Worm (Caenorhabditis elegans): ENCODE measurements around the gene K09C4.9.

DNA sequence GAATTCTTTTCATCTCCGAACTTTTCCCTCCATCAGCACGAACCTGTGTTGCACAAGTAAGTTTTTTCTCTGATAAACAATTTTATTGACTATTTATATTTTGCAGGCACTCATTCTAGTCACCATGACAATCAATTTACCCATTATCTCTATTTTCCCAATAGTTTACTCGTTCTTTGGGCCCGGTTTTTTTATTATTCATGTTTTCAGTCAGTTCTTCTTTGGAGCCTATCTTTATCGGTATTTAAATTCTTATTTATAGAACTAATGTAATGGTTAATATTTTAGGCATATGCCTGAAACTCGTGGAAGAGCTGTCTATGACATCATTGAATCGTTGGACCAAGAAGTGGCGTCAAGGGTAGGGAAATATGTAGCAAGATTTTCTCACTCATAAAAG is 13.4 kb upstream of the K09C4.9 start:
- TF ChIP-seq ceh-9 (tag; optimal IDR thresholded peaks at IDR 0.05) (no peak), pha-4 (tag; optimal IDR thresholded peaks at IDR 0.05) (no peak), unc-62 (GFP tag; optimal IDR thresholded peaks at IDR 0.05) (no peak), mdl-1 (tag; optimal IDR thresholded peaks at IDR 0.05) (no peak), nhr-77 (tag; optimal IDR thresholded peaks at IDR 0.05) (no peak), unc-39 (tag; optimal IDR thresholded peaks at IDR 0.05) (no peak), nhr-237 (tag; optimal IDR thresholded peaks at IDR 0.05) (no peak), snpc-4 (tag; optimal IDR thresholded peaks at IDR 0.05) (no peak), ama-1 (optimal IDR thresholded peaks at IDR 0.05) (no peak), ceh-28 (tag; optimal IDR thresholded peaks at IDR 0.05) (no peak), skn-1 (tag; optimal IDR thresholded peaks at IDR 0.05) (no peak), sea-2 (GFP tag; optimal IDR thresholded peaks at IDR 0.05) (no peak), fkh-2 (tag; optimal IDR thresholded peaks at IDR 0.05) (no peak), nhr-23 (tag; optimal IDR thresholded peaks at IDR 0.05) (no peak)
